Worm (Caenorhabditis elegans) whole organism, L3 larva: ENCODE results near the gene ins-32.

ENCODE experiments used
- elt-1 ChIP-seq: fragments of 150-350 bp; optimal IDR thresholded peaks from 2 replicates; lab custom pipeline; 2014; ENCODE audit warnings: missing biosample characterization, missing genetic modification characterization
- nhr-11 ChIP-seq: fragments of 150-350 bp; optimal IDR thresholded peaks from 2 replicates; lab custom pipeline; 2014; ENCODE audit warnings: missing biosample characterization, missing genetic modification characterization

DNA sequence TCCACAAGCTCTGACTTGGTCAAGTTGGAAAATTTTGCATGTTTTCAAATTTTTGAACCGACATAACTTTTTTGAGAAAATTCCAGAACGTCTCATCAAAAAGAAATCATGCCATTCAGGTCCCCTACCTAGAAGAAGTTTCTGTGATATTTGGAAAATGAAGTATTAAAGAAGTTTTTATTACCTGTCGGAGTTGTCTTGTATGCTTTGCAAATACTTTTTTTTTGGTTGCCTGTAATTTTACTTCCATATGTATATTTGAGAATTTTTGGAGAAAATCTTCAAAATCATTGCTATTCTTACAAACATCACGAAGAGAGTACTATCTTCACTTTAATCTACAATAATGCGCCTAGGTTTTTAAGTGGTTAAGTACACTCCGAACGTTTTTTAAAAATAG, 47.5 kb upstream of the ins-32 start, which contains the start of gene nhr-72:
- TF ChIP-seq elt-1 (no peak), nhr-11 (no peak)
